Worm (Caenorhabditis elegans) whole organism, midembryonic: ENCODE results near the gene C37E2.3.

ENCODE experiments used
- T22C8.4 ChIP-seq: fragments of 200-800 bp; sonication (Bioruptor generic); IDR thresholded peaks from 2 replicates; pipeline ENCODE4 v1.3.6; 2022; ENCODE audit warnings: missing genetic modification characterization, missing compliant biosample characterization
- cog-1 ChIP-seq: sonication (generic microtip); optimal IDR thresholded peaks from 2 replicates; lab custom pipeline; 2016; ENCODE audit warnings: missing genetic modification characterization, missing compliant biosample characterization
- flt-1 ChIP-seq: fragments of 200-800 bp; sonication (Bioruptor generic); IDR thresholded peaks from 2 replicates; pipeline ENCODE4 v1.3.6; 2022; ENCODE audit warnings: missing genetic modification characterization, missing compliant biosample characterization
- klf-2 ChIP-seq: fragments of 200-800 bp; sonication (Bioruptor generic); conservative IDR thresholded peaks from 2 replicates; pipeline ENCODE4 v1.3.6; 2022; ENCODE audit warnings: missing genetic modification reagents, missing genetic modification characterization, missing compliant biosample characterization
- med-1 ChIP-seq: sonication (generic microtip); optimal IDR thresholded peaks from 2 replicates; lab custom pipeline; 2017; ENCODE audit warnings: missing genetic modification characterization, mild to moderate bottlenecking, missing compliant biosample characterization, antibody characterized with exemption, missing genetic modification reagents; ENCODE audit not compliant: insufficient read depth
- ref-1 ChIP-seq: fragments of 200-800 bp; sonication (Bioruptor generic); conservative IDR thresholded peaks from 2 replicates; pipeline ENCODE4 v1.3.6; 2022; ENCODE audit warnings: missing genetic modification reagents, missing genetic modification characterization, missing compliant biosample characterization
- tab-1 ChIP-seq: fragments of 200-800 bp; sonication (Bioruptor generic); IDR thresholded peaks from 2 replicates; pipeline ENCODE4 v1.3.6; 2022; ENCODE audit warnings: missing genetic modification characterization, missing compliant biosample characterization
- ztf-23 ChIP-seq: fragments of 200-800 bp; sonication (Bioruptor generic); IDR thresholded peaks from 2 replicates; pipeline ENCODE4 v1.3.6; 2022; ENCODE audit warnings: missing genetic modification reagents, missing genetic modification characterization, missing compliant biosample characterization
- ztf-29 ChIP-seq: fragments of 200-800 bp; sonication (Bioruptor generic); IDR thresholded peaks from 2 replicates; pipeline ENCODE4 v1.3.6; 2022; ENCODE audit warnings: missing genetic modification reagents, missing genetic modification characterization, missing compliant biosample characterization

C37E2.3 gene

DNA sequence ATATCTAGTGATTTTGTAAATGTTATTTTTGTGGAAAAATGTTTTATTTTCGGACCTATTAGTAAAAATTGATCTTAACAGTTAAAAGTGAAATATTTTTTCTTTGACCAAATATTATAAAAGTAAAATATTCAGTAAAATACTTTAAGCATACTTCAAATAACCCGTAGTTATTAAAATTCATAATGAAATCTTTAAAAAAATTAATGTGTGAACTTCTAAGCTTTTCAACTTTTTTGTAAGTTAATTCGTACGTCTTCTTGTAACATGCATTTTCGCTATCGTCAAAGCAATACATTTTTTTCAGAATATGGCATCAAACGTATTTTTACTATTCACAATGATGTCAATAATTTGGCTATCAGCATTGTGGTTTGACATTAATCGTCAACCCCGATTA lies 4.5 kb upstream of the C37E2.3 start, which contains the start of gene C37E2.2:
C37E2.2 (plus strand) TSS at position 301 of the 400 bp plus-strand sequence.
- TF ChIP-seq ztf-23, result no peak
- no peak for TF ChIP-seq ref-1 (GFP tag; lab: Robert Waterston, UW)
- TF ChIP-seq T22C8.4, result no peak
- TF ChIP-seq klf-2 (GFP tag; lab: Robert Waterston, UW), result no peak
- TF ChIP-seq cog-1 (tag; lab: Kevin White, UChicago), result no peak
- TF ChIP-seq tab-1 (GFP tag; lab: Robert Waterston, UW), result no peak
- no peak for TF ChIP-seq med-1 (GFP tag; lab: Kevin White, UChicago)
- TF ChIP-seq flt-1, result no peak

DNA sequence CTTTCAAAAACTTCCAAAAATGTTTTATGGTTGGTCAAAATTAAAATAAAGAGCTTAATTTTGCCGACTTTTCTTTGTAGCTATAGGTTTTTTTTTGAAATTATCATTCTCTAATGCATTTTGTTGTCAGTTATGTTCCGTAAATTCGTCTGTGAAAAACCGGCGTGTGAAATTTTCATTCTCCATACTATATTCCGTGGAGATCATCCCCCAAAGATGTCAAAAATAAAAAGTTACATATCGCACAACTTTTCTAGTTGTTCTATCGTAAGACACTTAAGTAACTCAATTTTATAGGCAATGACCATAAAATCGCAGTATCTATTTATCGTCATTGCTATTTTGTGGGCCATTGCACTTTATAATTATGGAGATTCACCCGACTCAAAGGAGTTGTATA lies 1.6 kb upstream of the C37E2.3 start, which contains the start of gene C37E2.10:
C37E2.10 (plus strand) TSS at position 301 of the 400 bp plus-strand sequence.
- TF ChIP-seq ztf-23 (no peak), cog-1 (tag; lab: Kevin White, UChicago) (no peak), klf-2 (GFP tag; lab: Robert Waterston, UW) (no peak), med-1 (GFP tag; lab: Kevin White, UChicago) (no peak), tab-1 (GFP tag; lab: Robert Waterston, UW) (no peak), ref-1 (GFP tag; lab: Robert Waterston, UW) (no peak), ztf-29 (no peak), T22C8.4 (no peak), flt-1 (no peak)

DNA sequence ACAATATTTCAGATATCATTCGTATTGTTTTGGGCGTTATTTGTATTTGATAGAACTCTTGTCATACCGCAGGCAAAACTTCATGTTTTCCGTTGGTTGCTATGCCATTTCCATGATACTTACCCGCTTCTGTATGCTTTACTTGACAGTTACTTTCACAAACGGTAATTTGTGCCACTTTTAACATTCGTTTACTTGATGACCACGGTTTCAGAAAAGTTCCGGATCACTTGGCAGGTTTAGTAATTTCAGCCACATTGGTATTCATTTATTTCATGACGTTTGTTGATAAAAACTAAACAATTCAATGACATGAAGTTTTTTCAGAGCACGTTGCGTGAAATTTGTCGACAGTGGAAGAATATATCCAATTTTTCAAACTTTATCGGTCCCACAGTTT lies 763 bp upstream of the C37E2.3 start:
- no peak for TF ChIP-seq klf-2 (GFP tag; lab: Robert Waterston, UW)
- TF ChIP-seq med-1 (GFP tag; lab: Kevin White, UChicago), result no peak
- no peak for TF ChIP-seq cog-1 (tag; lab: Kevin White, UChicago)
- no peak for TF ChIP-seq ztf-23
- TF ChIP-seq ref-1 (GFP tag; lab: Robert Waterston, UW), result no peak
- TF ChIP-seq tab-1 (GFP tag; lab: Robert Waterston, UW), result no peak
- no peak for TF ChIP-seq flt-1
- no peak for TF ChIP-seq ztf-29
- no peak for TF ChIP-seq T22C8.4

DNA sequence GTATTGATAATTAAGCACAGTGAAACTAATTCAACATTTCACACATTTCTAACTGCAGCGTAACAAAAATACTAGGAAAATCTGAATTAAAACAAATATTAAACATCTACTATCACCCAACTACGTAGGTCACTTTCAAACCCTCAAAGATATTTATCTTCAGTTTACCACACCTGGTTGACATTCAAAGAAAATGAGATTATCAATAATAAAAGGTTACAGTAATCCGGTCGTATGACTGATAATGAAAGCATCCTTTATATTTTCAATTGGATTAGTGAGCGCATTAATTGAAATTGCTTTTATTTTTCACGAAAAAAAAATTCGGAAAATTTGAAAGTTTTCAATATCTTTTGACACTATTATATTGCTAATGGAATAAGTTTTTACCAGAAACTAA lies 2.3 kb downstream of the C37E2.3 start:
- TF ChIP-seq flt-1 (no peak), ztf-29 (no peak), ref-1 (GFP tag; lab: Robert Waterston, UW) (no peak), ztf-23 (no peak), T22C8.4 (no peak), tab-1 (GFP tag; lab: Robert Waterston, UW) (no peak), klf-2 (GFP tag; lab: Robert Waterston, UW) (no peak), med-1 (GFP tag; lab: Kevin White, UChicago) (no peak), cog-1 (tag; lab: Kevin White, UChicago) (no peak)

DNA sequence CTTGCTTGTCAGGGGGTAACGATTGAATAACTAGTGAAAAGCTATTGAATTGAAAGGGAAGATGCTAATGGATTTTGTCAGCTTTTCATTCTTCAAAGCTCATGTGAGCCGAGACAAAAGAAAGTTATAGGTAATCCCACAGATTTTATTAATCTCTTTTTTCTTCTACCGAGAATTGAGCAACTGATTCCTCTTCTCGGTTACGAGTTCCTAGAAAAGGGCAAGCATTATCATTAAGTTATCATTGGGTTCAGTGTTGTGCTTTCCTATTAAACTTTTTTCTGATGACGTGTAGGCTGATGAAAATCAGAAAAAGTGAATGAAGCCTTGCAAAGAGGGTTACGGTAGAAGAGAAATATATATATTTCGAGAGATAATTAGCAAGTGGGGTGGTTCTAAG lies 5.4 kb downstream of the C37E2.3 start:
- TF ChIP-seq ztf-29, result no peak
- no peak for TF ChIP-seq tab-1 (GFP tag; lab: Robert Waterston, UW)
- no peak for TF ChIP-seq ztf-23
- TF ChIP-seq cog-1 (tag; lab: Kevin White, UChicago), result no peak
- TF ChIP-seq T22C8.4, result no peak
- TF ChIP-seq flt-1, result no peak
- TF ChIP-seq klf-2 (GFP tag; lab: Robert Waterston, UW), result no peak
- no peak for TF ChIP-seq med-1 (GFP tag; lab: Kevin White, UChicago)
- no peak for TF ChIP-seq ref-1 (GFP tag; lab: Robert Waterston, UW)

DNA sequence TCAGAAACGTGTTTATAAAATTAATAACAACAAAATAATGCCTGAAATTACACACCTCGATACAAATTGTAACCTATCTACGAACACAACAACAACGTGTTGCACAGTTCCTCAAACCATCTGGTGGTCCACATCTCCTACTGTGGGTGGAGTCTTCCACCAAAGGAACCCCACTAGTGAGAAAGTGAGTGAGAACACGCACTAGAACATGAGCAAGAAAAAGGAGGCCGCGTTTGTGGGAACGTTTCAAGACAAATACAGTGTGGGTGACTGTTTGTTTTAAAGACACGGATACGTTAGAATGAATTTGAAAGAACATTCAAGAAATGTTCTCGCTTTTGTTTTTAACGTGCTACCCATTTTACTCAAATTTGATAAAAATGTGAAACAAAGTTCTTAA lies 6.2 kb downstream of the C37E2.3 start, which contains the start of gene ceh-36:
ceh-36 (minus strand) TSS at position 101 of the 400 bp plus-strand sequence.
- TF ChIP-seq klf-2 (GFP tag; lab: Robert Waterston, UW) (no peak), T22C8.4 (no peak), cog-1 (tag; lab: Kevin White, UChicago) (no peak), ref-1 (GFP tag; lab: Robert Waterston, UW) (no peak), ztf-29 (no peak), med-1 (GFP tag; lab: Kevin White, UChicago) (no peak), flt-1 (no peak), ztf-23 (no peak), tab-1 (GFP tag; lab: Robert Waterston, UW) (no peak)

DNA sequence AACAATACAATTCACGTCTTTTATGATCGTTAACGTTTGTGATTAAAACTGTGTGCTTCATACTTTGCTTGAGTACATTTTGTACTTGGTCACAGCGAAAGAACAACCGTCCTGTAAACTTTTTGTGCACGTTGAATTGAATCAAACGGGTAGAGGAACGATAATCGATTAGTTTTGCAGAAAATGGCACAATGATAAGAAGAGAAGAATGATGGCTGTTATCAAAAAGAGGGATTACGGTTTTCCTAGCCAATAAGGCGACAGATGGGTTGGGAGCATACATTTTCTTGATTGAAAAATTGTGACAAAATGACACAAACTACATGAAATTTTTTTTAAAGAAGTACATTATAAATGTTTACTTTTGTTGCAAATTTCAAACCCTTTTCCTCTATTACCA lies 14.0 kb downstream of the C37E2.3 start:
- no peak for TF ChIP-seq med-1 (GFP tag; lab: Kevin White, UChicago)
- no peak for TF ChIP-seq tab-1 (GFP tag; lab: Robert Waterston, UW)
- no peak for TF ChIP-seq ztf-29
- TF ChIP-seq flt-1, result no peak
- no peak for TF ChIP-seq klf-2 (GFP tag; lab: Robert Waterston, UW)
- TF ChIP-seq ref-1 (GFP tag; lab: Robert Waterston, UW), result no peak
- TF ChIP-seq T22C8.4, result no peak
- TF ChIP-seq ztf-23, result no peak
- TF ChIP-seq cog-1 (tag; lab: Kevin White, UChicago), result no peak

DNA sequence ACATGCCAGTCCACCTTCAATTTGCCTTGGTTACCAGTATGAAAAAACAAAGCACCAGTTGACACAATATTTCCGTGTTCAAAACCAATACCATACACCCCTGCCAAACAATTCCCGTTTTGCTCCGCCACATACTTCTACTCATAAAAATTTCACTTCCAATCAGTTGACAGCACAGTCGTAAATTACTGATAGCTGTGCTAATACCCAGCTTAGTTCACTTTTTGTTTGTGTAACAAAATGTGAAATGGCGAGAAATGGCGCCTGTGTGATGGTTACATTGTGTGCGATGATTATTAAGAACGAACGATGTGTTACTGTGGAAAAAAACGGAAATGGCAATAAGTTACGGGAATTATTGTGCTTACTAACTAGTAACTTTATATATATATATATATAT lies 26.1 kb downstream of the C37E2.3 start:
- TF ChIP-seq med-1 (GFP tag; lab: Kevin White, UChicago) (no peak), ztf-29 (no peak), cog-1 (tag; lab: Kevin White, UChicago) (no peak), ref-1 (GFP tag; lab: Robert Waterston, UW) (no peak), tab-1 (GFP tag; lab: Robert Waterston, UW) (no peak)

DNA sequence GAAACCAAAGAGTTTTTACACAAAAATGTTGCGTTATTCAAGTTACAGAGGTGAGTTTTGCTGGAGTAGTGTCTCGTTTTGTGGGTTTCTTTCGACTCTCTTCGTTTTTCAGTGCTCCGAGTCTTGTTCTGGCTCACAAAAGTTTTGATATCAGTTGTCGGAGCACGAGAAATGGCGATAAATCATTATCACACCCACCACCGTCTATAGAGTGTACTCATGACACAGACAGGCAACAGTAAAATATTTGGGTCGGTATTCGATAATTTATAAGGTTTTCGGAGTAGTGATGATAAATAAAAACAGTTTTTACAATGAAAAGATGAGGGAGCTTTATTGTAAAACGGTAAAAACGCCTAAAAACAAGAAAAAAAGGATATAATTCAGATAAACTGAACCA lies 27.7 kb downstream of the C37E2.3 start, which contains the start of gene ceh-37:
ceh-37 (minus strand) TSS at position 59 of the 400 bp plus-strand sequence.
- TF ChIP-seq med-1 (GFP tag; lab: Kevin White, UChicago) (no peak), klf-2 (GFP tag; lab: Robert Waterston, UW) (no peak), T22C8.4 (no peak), ref-1 (GFP tag; lab: Robert Waterston, UW) (no peak), flt-1 (no peak), cog-1 (tag; lab: Kevin White, UChicago) (no peak), tab-1 (GFP tag; lab: Robert Waterston, UW) (no peak), ztf-23 (no peak), ztf-29 (no peak)

- no peak for TF ChIP-seq cog-1 (tag; lab: Kevin White, UChicago)
- no peak for TF ChIP-seq flt-1
- no peak for TF ChIP-seq T22C8.4
These were observed 33.1 kb downstream of the C37E2.3 start for ce11 chrX:14213314-14213713.
